Worm (Caenorhabditis elegans) whole organism, young adult: ENCODE measurements around the gene ptr-13.

ENCODE experiments used
- B0261.1 ChIP-seq: sonication (generic microtip); optimal IDR thresholded peaks from 2 replicates; lab custom pipeline; 2016; ENCODE audit warnings: mild to moderate bottlenecking, missing genetic modification characterization, moderate library complexity, missing compliant biosample characterization
- B0336.3 ChIP-seq: fragments of 200-800 bp; sonication (Bioruptor generic); IDR thresholded peaks from 2 replicates; pipeline ENCODE4 v1.3.6; 2022; ENCODE audit warnings: missing genetic modification characterization, missing compliant biosample characterization
- F22D6.2 ChIP-seq: sonication (generic microtip); optimal IDR thresholded peaks from 2 replicates; lab custom pipeline; 2016; ENCODE audit warnings: mild to moderate bottlenecking, missing genetic modification characterization, missing compliant biosample characterization
- F49E8.2 ChIP-seq: sonication (generic microtip); optimal IDR thresholded peaks from 3 replicates; lab custom pipeline; 2017; ENCODE audit warnings: missing genetic modification characterization, mild to moderate bottlenecking, missing compliant biosample characterization, antibody characterized with exemption, moderate library complexity; ENCODE audit not compliant: insufficient read depth
- F52B5.7 ChIP-seq: sonication (generic microtip); optimal IDR thresholded peaks from 2 replicates; lab custom pipeline; 2016; ENCODE audit warnings: mild to moderate bottlenecking, missing genetic modification characterization, missing compliant biosample characterization
- F57C9.4 ChIP-seq: sonication (generic microtip); optimal IDR thresholded peaks from 2 replicates; lab custom pipeline; 2017; ENCODE audit warnings: mild to moderate bottlenecking, missing genetic modification characterization, missing compliant biosample characterization
- T07F8.4 ChIP-seq: sonication (generic microtip); optimal IDR thresholded peaks from 2 replicates; lab custom pipeline; 2016; ENCODE audit warnings: mild to moderate bottlenecking, missing genetic modification characterization, moderate library complexity, missing compliant biosample characterization
- Y53F4B.3 ChIP-seq: fragments of 200-800 bp; sonication (Bioruptor generic); IDR thresholded peaks from 2 replicates; pipeline ENCODE4 v1.3.6; 2022; ENCODE audit warnings: missing genetic modification reagents, missing genetic modification characterization, missing compliant biosample characterization
- Y56A3A.18 ChIP-seq: fragments of 200-800 bp; sonication (Bioruptor generic); IDR thresholded peaks from 2 replicates; pipeline ENCODE4 v1.3.6; 2022; ENCODE audit warnings: missing genetic modification reagents, missing genetic modification characterization, missing compliant biosample characterization
- Y95B8A.8 ChIP-seq: fragments of 200-800 bp; sonication (Bioruptor generic); IDR thresholded peaks from 2 replicates; pipeline ENCODE4 v1.3.6; 2022; ENCODE audit warnings: missing genetic modification reagents, missing genetic modification characterization, missing compliant biosample characterization
- ZK185.1 ChIP-seq: sonication (generic microtip); optimal IDR thresholded peaks from 2 replicates; lab custom pipeline; 2016; ENCODE audit warnings: mild to moderate bottlenecking, missing genetic modification characterization, missing compliant biosample characterization; ENCODE audit not compliant: poor library complexity, severe bottlenecking
- akir-1 ChIP-seq: fragments of 200-800 bp; sonication (Bioruptor generic); optimal IDR thresholded peaks from 2 replicates; lab custom pipeline; 2018; ENCODE audit warnings: mild to moderate bottlenecking, missing genetic modification characterization, moderate library complexity, missing compliant biosample characterization
- attf-3 ChIP-seq: fragments of 200-800 bp; sonication (Bioruptor generic); conservative IDR thresholded peaks from 2 replicates; pipeline ENCODE4 v1.3.6; 2022; ENCODE audit warnings: missing genetic modification reagents, missing genetic modification characterization, missing compliant biosample characterization
- attf-6 ChIP-seq: fragments of 200-800 bp; sonication (Bioruptor generic); IDR thresholded peaks from 2 replicates; pipeline ENCODE4 v1.3.6; 2022; ENCODE audit warnings: missing genetic modification reagents, missing genetic modification characterization, missing compliant biosample characterization
- cebp-2 ChIP-seq: fragments of 200-800 bp; sonication (Bioruptor generic); IDR thresholded peaks from 2 replicates; pipeline ENCODE4 v1.3.6; 2022; ENCODE audit warnings: missing genetic modification characterization, missing compliant biosample characterization
- ceh-100 ChIP-seq: fragments of 200-800 bp; sonication (Bioruptor generic); IDR thresholded peaks from 2 replicates; pipeline ENCODE4 v1.3.6; 2022; ENCODE audit warnings: missing genetic modification reagents, missing genetic modification characterization, missing compliant biosample characterization
- ceh-27 ChIP-seq: fragments of 200-800 bp; sonication (Bioruptor generic); optimal IDR thresholded peaks from 2 replicates; lab custom pipeline; 2018; ENCODE audit warnings: mild to moderate bottlenecking, missing genetic modification characterization, moderate library complexity, missing compliant biosample characterization
- ceh-79 ChIP-seq: sonication (generic microtip); optimal IDR thresholded peaks from 2 replicates; lab custom pipeline; 2017; ENCODE audit warnings: mild to moderate bottlenecking, missing genetic modification characterization, missing compliant biosample characterization
- die-1 ChIP-seq: sonication (generic microtip); optimal IDR thresholded peaks from 2 replicates; lab custom pipeline; 2016; ENCODE audit warnings: missing genotype, mild to moderate bottlenecking, missing genetic modification characterization, missing compliant biosample characterization
- egl-18 ChIP-seq: fragments of 200-800 bp; sonication (Bioruptor generic); IDR thresholded peaks from 2 replicates; pipeline ENCODE4 v1.3.6; 2022; ENCODE audit warnings: missing genetic modification reagents, missing genetic modification characterization, missing compliant biosample characterization
- egrh-3 ChIP-seq: fragments of 200-800 bp; sonication (Bioruptor generic); IDR thresholded peaks from 2 replicates; pipeline ENCODE4 v1.3.6; 2022; ENCODE audit warnings: missing genetic modification reagents, missing genetic modification characterization, missing compliant biosample characterization
- ekl-4 ChIP-seq: fragments of 200-800 bp; sonication (Bioruptor generic); IDR thresholded peaks from 2 replicates; pipeline ENCODE4 v1.3.6; 2022; ENCODE audit warnings: missing genetic modification reagents, missing genetic modification characterization, missing compliant biosample characterization
- hmg-1.2 ChIP-seq: fragments of 200-800 bp; sonication (Bioruptor generic); IDR thresholded peaks from 2 replicates; pipeline ENCODE4 v1.3.6; 2022; ENCODE audit warnings: missing genetic modification reagents, missing genetic modification characterization, missing compliant biosample characterization
- hmg-20 ChIP-seq: fragments of 200-800 bp; sonication (Bioruptor generic); IDR thresholded peaks from 2 replicates; pipeline ENCODE4 v1.3.6; 2022; ENCODE audit warnings: missing genetic modification reagents, missing genetic modification characterization, missing compliant biosample characterization
- hrde-1 ChIP-seq: sonication (generic microtip); optimal IDR thresholded peaks from 2 replicates; lab custom pipeline; 2016; ENCODE audit warnings: missing genetic modification characterization, mild to moderate bottlenecking, missing compliant biosample characterization, moderate library complexity, missing genotype, missing genetic modification reagents, borderline replicate concordance
- let-526 ChIP-seq: fragments of 200-800 bp; sonication (Bioruptor generic); IDR thresholded peaks from 2 replicates; pipeline ENCODE4 v1.3.6; 2022; ENCODE audit warnings: missing genetic modification reagents, missing genetic modification characterization, missing compliant biosample characterization
- let-607 ChIP-seq, 2 experiments: fragments of 200-800 bp in 1 of 2; sonication (Bioruptor generic) in 1 of 2; sonication (generic microtip) in 1 of 2; optimal IDR thresholded peaks; 2 replicates each; lab custom pipeline; 2016 to 2018; ENCODE audit warnings: mild to moderate bottlenecking in 2 of 2, missing compliant biosample characterization in 2 of 2, missing genetic modification characterization in 2 of 2, moderate library complexity in 2 of 2, missing genotype in 1 of 2
- lin-26 ChIP-seq: fragments of 200-800 bp; sonication (Bioruptor generic); IDR thresholded peaks from 2 replicates; pipeline ENCODE4 v1.3.6; 2022; ENCODE audit warnings: missing genetic modification reagents, missing genetic modification characterization, missing compliant biosample characterization
- lin-40 ChIP-seq: sonication (generic microtip); optimal IDR thresholded peaks from 2 replicates; lab custom pipeline; 2016; ENCODE audit warnings: missing genetic modification characterization, mild to moderate bottlenecking, missing compliant biosample characterization, missing genotype, missing genetic modification reagents
- lin-54 ChIP-seq: fragments of 200-800 bp; sonication (Bioruptor generic); optimal IDR thresholded peaks from 2 replicates; lab custom pipeline; 2018; ENCODE audit warnings: mild to moderate bottlenecking, missing genetic modification characterization, missing compliant biosample characterization
- madf-10 ChIP-seq: sonication (generic microtip); optimal IDR thresholded peaks from 2 replicates; lab custom pipeline; 2016; ENCODE audit warnings: mild to moderate bottlenecking, missing genetic modification characterization, missing compliant biosample characterization
- mcd-1 ChIP-seq: fragments of 200-800 bp; sonication (Bioruptor generic); IDR thresholded peaks from 2 replicates; pipeline ENCODE4 v1.3.6; 2022; ENCODE audit warnings: missing genetic modification reagents, missing genetic modification characterization, missing compliant biosample characterization
- mel-28 ChIP-seq: sonication (generic microtip); optimal IDR thresholded peaks from 2 replicates; lab custom pipeline; 2016; ENCODE audit warnings: borderline replicate concordance, mild to moderate bottlenecking, missing genetic modification characterization, missing compliant biosample characterization
- nhr-120 ChIP-seq: fragments of 200-800 bp; sonication (Bioruptor generic); IDR thresholded peaks from 2 replicates; pipeline ENCODE4 v1.3.6; 2022; ENCODE audit warnings: missing genetic modification characterization, missing compliant biosample characterization
- nhr-179 ChIP-seq: sonication (generic microtip); optimal IDR thresholded peaks from 2 replicates; lab custom pipeline; 2016; ENCODE audit warnings: mild to moderate bottlenecking, missing genetic modification characterization, missing compliant biosample characterization
- nhr-80 ChIP-seq: sonication (generic microtip); optimal IDR thresholded peaks from 2 replicates; lab custom pipeline; 2016; ENCODE audit warnings: missing genetic modification characterization, missing compliant biosample characterization
- rcor-1 ChIP-seq: fragments of 200-800 bp; sonication (Bioruptor generic); IDR thresholded peaks from 2 replicates; pipeline ENCODE4 v1.3.6; 2022; ENCODE audit warnings: missing genetic modification reagents, missing genetic modification characterization, missing compliant biosample characterization
- rpc-1 ChIP-seq, 2 experiments: fragments of 150-350 bp in 1 of 2; sonication (generic microtip) in 1 of 2; optimal IDR thresholded peaks; 2 replicates each; lab custom pipeline; 2014 to 2018; ENCODE audit warnings: missing biosample characterization in 1 of 2, missing genetic modification characterization in 1 of 2, missing genetic modification reagents in 1 of 2, missing genotype in 1 of 2
- snpc-1.3 ChIP-seq: sonication (generic microtip); optimal IDR thresholded peaks from 2 replicates; lab custom pipeline; 2017; ENCODE audit warnings: missing genetic modification characterization, mild to moderate bottlenecking, missing compliant biosample characterization, antibody characterized with exemption, moderate library complexity, missing genotype, missing genetic modification reagents; ENCODE audit not compliant: insufficient read depth
- snpc-3.4 ChIP-seq: sonication (generic microtip); optimal IDR thresholded peaks from 2 replicates; lab custom pipeline; 2017; ENCODE audit warnings: missing genetic modification characterization, mild to moderate bottlenecking, missing compliant biosample characterization, antibody characterized with exemption, moderate library complexity, missing genotype, missing genetic modification reagents
- unc-130 ChIP-seq: sonication (generic microtip); optimal IDR thresholded peaks from 2 replicates; lab custom pipeline; 2016; ENCODE audit warnings: missing genetic modification reagents, missing genetic modification characterization, missing compliant biosample characterization
- xnd-1 ChIP-seq: sonication (generic microtip); optimal IDR thresholded peaks from 2 replicates; lab custom pipeline; 2016; ENCODE audit warnings: missing genotype, missing genetic modification reagents, missing genetic modification characterization, missing compliant biosample characterization
- zfh-2 ChIP-seq: fragments of 200-800 bp; sonication (Bioruptor generic); conservative IDR thresholded peaks from 2 replicates; pipeline ENCODE4 v1.3.6; 2022; ENCODE audit warnings: missing genetic modification reagents, missing genetic modification characterization, missing compliant biosample characterization
- ztf-18 ChIP-seq: sonication (generic microtip); optimal IDR thresholded peaks from 2 replicates; lab custom pipeline; 2016; ENCODE audit warnings: missing genotype, mild to moderate bottlenecking, missing genetic modification characterization, missing compliant biosample characterization
- ztf-25 ChIP-seq: fragments of 200-800 bp; sonication (Bioruptor generic); IDR thresholded peaks from 2 replicates; pipeline ENCODE4 v1.3.6; 2022; ENCODE audit warnings: missing genetic modification reagents, missing genetic modification characterization, missing compliant biosample characterization
- ztf-26 ChIP-seq: sonication (generic microtip); optimal IDR thresholded peaks from 2 replicates; lab custom pipeline; 2017; ENCODE audit warnings: missing genetic modification characterization, missing compliant biosample characterization
- ztf-6 ChIP-seq: fragments of 200-800 bp; sonication (Bioruptor generic); IDR thresholded peaks from 2 replicates; pipeline ENCODE4 v1.3.6; 2022; ENCODE audit warnings: missing genetic modification reagents, missing genetic modification characterization, missing compliant biosample characterization

ptr-13 gene

ce11 chrII:11157660-11158059 lies 4.6 kb downstream of the ptr-13 start (continued):
- TF ChIP-seq let-526 (GFP tag; lab: Robert Waterston, UW) (0 out of 2 replicates have a peak, but pooled peaks have one; percentile 11), egrh-3 (GFP tag; lab: Robert Waterston, UW) (no peak; the same call in 1 of the 2 replicates), B0336.3 (peak; percentile 37; the same call in 1 of the 2 replicates), Y95B8A.8 (GFP tag; lab: Robert Waterston, UW) (0 out of 2 replicates have a peak, but pooled peaks have one; percentile 47), snpc-3.4 (tag; lab: Kevin White, UChicago) (peak; percentile 45), xnd-1 (tag; lab: Kevin White, UChicago) (no peak), nhr-120 (GFP tag; lab: Robert Waterston, UW) (no peak), madf-10 (tag; lab: Kevin White, UChicago) (no peak), F57C9.4 (no peak), rcor-1 (GFP tag; lab: Robert Waterston, UW) (peak; percentile 56; the same call in 1 of the 2 replicates), unc-130 (GFP tag; lab: Kevin White, UChicago) (peak; percentile 4), hrde-1 (peak; percentile 58), hmg-1.2 (GFP tag; lab: Robert Waterston, UW) (peak; percentile 86), snpc-1.3 (tag; lab: Kevin White, UChicago) (peak; percentile 58), Y56A3A.18 (GFP tag; lab: Robert Waterston, UW) (no peak), F49E8.2 (peak; percentile 32), F22D6.2 (tag; lab: Kevin White, UChicago) (no peak), nhr-80 (peak; percentile 39), ztf-18 (tag; lab: Kevin White, UChicago) (peak; percentile 63), rpc-1 (optimal IDR thresholded peaks at IDR 0.05; lab: Kevin White, UChicago) (peak; percentile 74), rpc-1 (tag; optimal IDR thresholded peaks at IDR 0.05; lab: Kevin White, UChicago) (peak; percentile 88), ZK185.1 (tag; lab: Kevin White, UChicago) (peak; percentile 85), ztf-26 (tag; lab: Kevin White, UChicago) (no peak), T07F8.4 (tag; lab: Kevin White, UChicago) (peak; percentile 10), lin-40 (tag; lab: Kevin White, UChicago) (peak; percentile 33), ztf-25 (peak; percentile 89; the same call in 1 of the 2 replicates), ekl-4 (GFP tag; lab: Robert Waterston, UW) (peak; percentile 59; the same call in 1 of the 2 replicates), nhr-179 (tag; lab: Kevin White, UChicago) (no peak), die-1 (tag; lab: Kevin White, UChicago) (peak; percentile 88), let-607 (tag; optimal IDR thresholded peaks at IDR 0.05; lab: Kevin White, UChicago) (peak in 1 of 2 experiments; percentile 33), egl-18 (GFP tag; lab: Robert Waterston, UW) (no peak), mcd-1 (GFP tag; lab: Robert Waterston, UW) (peak; percentile 69), ceh-100 (GFP tag; lab: Robert Waterston, UW) (peak; percentile 40), mel-28 (tag; lab: Kevin White, UChicago) (no peak), ceh-79 (tag; lab: Kevin White, UChicago) (no peak), hmg-20 (no peak), B0261.1 (tag; lab: Kevin White, UChicago) (peak; percentile 88), akir-1 (GFP tag; lab: Kevin White, UChicago) (no peak), ztf-6 (0 out of 2 replicates have a peak, but pooled peaks have one; percentile 52), lin-26 (peak; percentile 84), attf-3 (GFP tag; lab: Robert Waterston, UW) (0 out of 2 replicates have a peak, but pooled peaks have one; percentile 22), Y53F4B.3 (0 out of 2 replicates have a peak, but pooled peaks have one; percentile 25), ceh-27 (peak; percentile 19), cebp-2 (no peak), zfh-2 (GFP tag; lab: Robert Waterston, UW) (0 out of 2 replicates have a peak, but pooled peaks have one; percentile 19), attf-6 (GFP tag; lab: Robert Waterston, UW) (0 out of 2 replicates have a peak, but pooled peaks have one; percentile 22), F52B5.7 (tag; lab: Kevin White, UChicago) (no peak), lin-54 (peak; percentile 53)
